Fruit fly (Drosophila melanogaster): ENCODE data around the gene Gabat.

Gene Gabat

DNA sequence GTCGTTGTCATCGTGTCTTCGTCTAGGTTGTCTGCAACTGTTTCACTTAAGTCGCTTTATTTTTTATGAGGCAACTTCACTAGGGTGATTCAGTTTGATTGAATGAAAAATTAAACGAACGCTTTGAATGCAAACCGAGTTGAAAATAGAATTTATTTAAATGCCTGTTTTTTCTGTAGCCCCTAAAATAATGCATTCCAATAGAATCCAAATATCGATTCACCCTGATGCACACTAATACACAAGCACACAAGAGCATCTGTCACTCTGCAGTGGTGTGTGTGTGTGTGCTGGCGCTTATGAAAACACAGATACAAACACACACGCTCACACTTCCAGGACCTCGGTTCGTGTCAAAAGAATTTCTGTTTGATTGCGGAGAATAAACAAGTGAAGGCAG, 38.7 kb downstream of the Gabat start (continued):
- TF ChIP-seq Sox102F (GFP tag; optimal IDR thresholded peaks at IDR 0.05) (peak; percentile 7), CG31627 (GFP tag; optimal IDR thresholded peaks at IDR 0.05) (peak; percentile 1), CG11902 (GFP tag; optimal IDR thresholded peaks at IDR 0.05) (no peak), dsx (GFP tag; optimal IDR thresholded peaks at IDR 0.05; ENCODE audit: poor library complexity, severe bottlenecking) (peak; percentile 20), fd59A (GFP tag; optimal IDR thresholded peaks at IDR 0.05) (peak; percentile 44), CG8632 (GFP tag; optimal IDR thresholded peaks at IDR 0.05) (peak; percentile 28)

DNA sequence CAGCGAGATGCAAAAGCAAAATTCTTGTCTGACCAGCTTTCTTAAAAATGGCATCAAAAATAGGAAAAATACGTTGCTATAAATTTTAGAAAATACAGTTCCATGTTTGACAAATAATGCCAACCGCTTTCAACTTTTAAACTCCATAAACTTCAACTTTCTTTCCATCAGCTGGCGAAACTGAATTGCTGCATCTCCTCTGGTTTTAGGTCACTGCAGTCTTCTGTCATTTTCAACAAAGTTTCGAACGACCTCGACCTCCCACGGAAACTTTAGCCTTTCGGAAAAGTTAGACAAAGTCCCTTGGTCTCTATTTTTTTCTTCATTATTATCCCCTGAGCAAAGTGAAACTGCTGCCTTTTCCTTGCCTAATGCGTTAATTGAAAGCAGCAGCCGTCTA, 44.8 kb downstream of the Gabat start, which contains the start of gene CG42263:
CG42263 (minus strand) TSS at position 101 of the 400 bp plus-strand sequence.
- TF ChIP-seq vri (GFP tag; optimal IDR thresholded peaks at IDR 0.05) (no peak), CG8319 (GFP tag; optimal IDR thresholded peaks at IDR 0.05) (no peak), topi (GFP tag; optimal IDR thresholded peaks at IDR 0.05) (no peak), acj6 (GFP tag; optimal IDR thresholded peaks at IDR 0.05) (no peak), CG16779 (tag; optimal IDR thresholded peaks at IDR 0.05) (no peak), Ets96B (tag; optimal IDR thresholded peaks at IDR 0.05) (no peak), CG31627 (GFP tag; optimal IDR thresholded peaks at IDR 0.05) (no peak), svp (GFP tag) (no peak), CG7368 (GFP tag; optimal IDR thresholded peaks at IDR 0.05) (no peak), Hr38 (GFP tag; optimal IDR thresholded peaks at IDR 0.05) (no peak), fd85E (GFP tag; optimal IDR thresholded peaks at IDR 0.05) (no peak), CG3919 (GFP tag; optimal IDR thresholded peaks at IDR 0.05) (no peak), net (GFP tag; optimal IDR thresholded peaks at IDR 0.05) (no peak), pdm3 (GFP tag; optimal IDR thresholded peaks at IDR 0.05) (no peak), CG32006 (GFP tag; optimal IDR thresholded peaks at IDR 0.05) (no peak), dac (GFP tag; optimal IDR thresholded peaks at IDR 0.05) (no peak), OdsH (GFP tag; optimal IDR thresholded peaks at IDR 0.05) (no peak), dsx (GFP tag; optimal IDR thresholded peaks at IDR 0.05; ENCODE audit: poor library complexity, severe bottlenecking) (no peak)

DNA sequence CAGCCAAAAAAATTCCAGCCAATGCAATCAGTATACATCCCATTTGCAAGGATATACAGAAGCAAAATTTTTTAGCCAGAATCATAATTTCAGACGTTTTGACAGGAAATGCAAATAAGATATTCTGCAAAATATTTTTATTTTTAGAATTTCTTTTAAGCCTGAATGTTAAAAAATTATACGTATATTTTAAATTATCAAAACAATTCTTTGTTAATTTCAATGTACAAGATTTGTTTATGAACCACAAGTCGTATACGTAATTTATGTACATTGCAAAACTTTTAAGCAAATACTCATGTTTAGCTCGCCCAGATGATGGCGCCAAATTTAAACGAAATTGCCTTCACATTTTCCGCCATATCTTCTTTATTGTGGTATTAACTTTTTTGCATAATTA, 46.1 kb downstream of the Gabat start, which contains the start of gene CG42654:
CG42654 (minus strand) TSS at position 101 of the 400 bp plus-strand sequence.
- TF ChIP-seq CG31627 (GFP tag; optimal IDR thresholded peaks at IDR 0.05) (no peak), fd59A (GFP tag; optimal IDR thresholded peaks at IDR 0.05) (no peak), CG15336 (GFP tag; IDR thresholded peaks at IDR 0.05) (no peak), CG10631 (GFP tag; optimal IDR thresholded peaks at IDR 0.05) (no peak), CG11762 (GFP tag; optimal IDR thresholded peaks at IDR 0.05; ENCODE audit: insufficient read depth) (no peak), CG8632 (GFP tag; optimal IDR thresholded peaks at IDR 0.05) (no peak), Sox15 (GFP tag; optimal IDR thresholded peaks at IDR 0.05) (no peak), CG6163 (GFP tag; IDR thresholded peaks at IDR 0.05) (no peak), topi (GFP tag; optimal IDR thresholded peaks at IDR 0.05) (no peak), CG3032 (tag; optimal IDR thresholded peaks at IDR 0.05) (no peak), CG6808 (GFP tag; optimal IDR thresholded peaks at IDR 0.05) (no peak), Eip75B (GFP tag; optimal IDR thresholded peaks at IDR 0.05) (no peak), Hr39 (GFP tag; optimal IDR thresholded peaks at IDR 0.05) (no peak), salr (GFP tag; optimal IDR thresholded peaks at IDR 0.05) (no peak), Hr4 (GFP tag; optimal IDR thresholded peaks at IDR 0.05) (no peak), Eip78C (GFP tag) (no peak), CG7368 (GFP tag; optimal IDR thresholded peaks at IDR 0.05) (no peak), fkh (GFP tag; optimal IDR thresholded peaks at IDR 0.05) (no peak), achi (GFP tag; optimal IDR thresholded peaks at IDR 0.05) (no peak), CG10669 (GFP tag; optimal IDR thresholded peaks at IDR 0.05) (no peak)

DNA sequence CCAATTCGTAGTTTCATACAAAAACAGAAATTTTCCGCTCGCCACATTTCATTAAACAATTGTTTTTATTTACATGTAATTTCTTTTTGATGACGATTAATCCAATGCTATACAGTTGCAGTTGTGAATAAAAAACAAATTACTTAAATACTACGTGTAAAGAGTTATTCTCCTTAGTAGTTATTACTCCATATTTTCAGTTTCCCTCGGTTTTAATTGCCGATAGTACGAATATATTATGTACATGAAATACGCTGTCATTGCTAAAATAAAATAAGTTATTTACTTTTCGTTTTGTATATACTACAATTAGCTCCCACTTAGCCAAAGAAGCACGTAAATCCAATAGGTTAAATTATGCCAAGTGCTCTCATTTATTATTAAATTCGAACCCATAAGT, 46.9 kb downstream of the Gabat start, which contains the start of gene CG42655:
CG42655 (minus strand) TSS at position 101 of the 400 bp plus-strand sequence.
- TF ChIP-seq CG32006 (GFP tag; optimal IDR thresholded peaks at IDR 0.05): no peak
- TF ChIP-seq topi (GFP tag; optimal IDR thresholded peaks at IDR 0.05): no peak
- TF ChIP-seq CG1621 (tag; optimal IDR thresholded peaks at IDR 0.05): no peak
- no peak for TF ChIP-seq eg (GFP tag; IDR thresholded peaks at IDR 0.05)
- no peak for TF ChIP-seq ss (GFP tag; optimal IDR thresholded peaks at IDR 0.05)
- TF ChIP-seq CG10669 (GFP tag; optimal IDR thresholded peaks at IDR 0.05): no peak
- TF ChIP-seq fkh (GFP tag; optimal IDR thresholded peaks at IDR 0.05): no peak
- TF ChIP-seq Sox14 (GFP tag; optimal IDR thresholded peaks at IDR 0.05): no peak
- TF ChIP-seq Met (GFP tag; optimal IDR thresholded peaks at IDR 0.05): no peak
- no peak for TF ChIP-seq fd85E (GFP tag; optimal IDR thresholded peaks at IDR 0.05)
- no peak for TF ChIP-seq lz (GFP tag; optimal IDR thresholded peaks at IDR 0.05)
- TF ChIP-seq Eip93F (GFP tag; optimal IDR thresholded peaks at IDR 0.05): no peak
- no peak for TF ChIP-seq CG3919 (GFP tag; optimal IDR thresholded peaks at IDR 0.05)
- TF ChIP-seq Ets96B (tag; optimal IDR thresholded peaks at IDR 0.05): no peak
- TF ChIP-seq CG8319 (GFP tag; optimal IDR thresholded peaks at IDR 0.05): no peak
